Fruit fly (Drosophila melanogaster) whole organism, embryonic: ENCODE results near the gene Hgsnat.
A peak's percentile ranks its signal among the peaks of the same experiment; 100 is the strongest.

ENCODE experiments used
- Abd-B ChIP-seq: fragments of 200-800 bp; sonication (Bioruptor generic); optimal IDR thresholded peaks from 2 replicates; lab custom pipeline; 2018; ENCODE audit warnings: missing biosample characterization, mild to moderate bottlenecking, missing genetic modification characterization, moderate library complexity
- BEAF-32 ChIP-seq: fragments of 200-800 bp; sonication (Bioruptor generic); optimal IDR thresholded peaks from 3 replicates; lab custom pipeline; 2017; ENCODE audit warnings: missing biosample characterization, missing genetic modification characterization, mild to moderate bottlenecking, moderate library complexity, missing genetic modification reagents
- CG10274 ChIP-seq: fragments of 200-800 bp; sonication (Bioruptor generic); optimal IDR thresholded peaks from 3 replicates; lab custom pipeline; 2017; ENCODE audit warnings: missing biosample characterization, mild to moderate bottlenecking, missing genetic modification characterization
- CG10543 ChIP-seq: fragments of 200-800 bp; sonication (Bioruptor generic); optimal IDR thresholded peaks from 3 replicates; lab custom pipeline; 2017; ENCODE audit warnings: missing biosample characterization, mild to moderate bottlenecking, missing genetic modification characterization, moderate library complexity
- CG11456 ChIP-seq: fragments of 200-800 bp; sonication (Bioruptor generic); IDR thresholded peaks from 3 replicates; pipeline ENCODE4 v1.3.6; 2022; ENCODE audit warnings: missing biosample characterization, missing genetic modification characterization
- CG14667 ChIP-seq: fragments of 200-800 bp; sonication (Bioruptor generic); IDR thresholded peaks from 2 replicates; pipeline ENCODE4 v1.3.6; 2022; ENCODE audit warnings: missing biosample characterization, missing genetic modification characterization
- CG15514 ChIP-seq: fragments of 200-800 bp; sonication (Bioruptor generic); optimal IDR thresholded peaks from 3 replicates; lab custom pipeline; 2017; ENCODE audit warnings: missing biosample characterization, missing genetic modification characterization, mild to moderate bottlenecking, moderate library complexity, missing genetic modification reagents
- CG17186 ChIP-seq: fragments of 200-800 bp; sonication (Bioruptor generic); optimal IDR thresholded peaks from 3 replicates; lab custom pipeline; 2017; ENCODE audit warnings: missing biosample characterization, missing genetic modification reagents, missing genetic modification characterization
- CG17385 ChIP-seq: fragments of 200-800 bp; sonication (Bioruptor generic); optimal IDR thresholded peaks from 3 replicates; lab custom pipeline; 2018; ENCODE audit warnings: missing biosample characterization, mild to moderate bottlenecking, missing genetic modification characterization
- CG1792 ChIP-seq: fragments of 200-800 bp; sonication (Bioruptor generic); optimal IDR thresholded peaks from 2 replicates; lab custom pipeline; 2016; ENCODE audit warnings: missing biosample characterization, missing genetic modification characterization
- CG2199 ChIP-seq: fragments of 200-800 bp; sonication (Bioruptor generic); IDR thresholded peaks from 3 replicates; pipeline ENCODE4 v1.3.6; 2022; ENCODE audit warnings: missing biosample characterization, missing genetic modification characterization
- CG3065 ChIP-seq: fragments of 200-800 bp; sonication (Bioruptor generic); optimal IDR thresholded peaks from 2 replicates; lab custom pipeline; 2016; ENCODE audit warnings: missing biosample characterization, missing genetic modification characterization
- CG31365 ChIP-seq: fragments of 200-800 bp; sonication (Bioruptor generic); optimal IDR thresholded peaks from 2 replicates; lab custom pipeline; 2018; ENCODE audit warnings: missing biosample characterization, mild to moderate bottlenecking, missing genetic modification characterization
- CG32772 ChIP-seq: fragments of 200-800 bp; sonication (Bioruptor generic); IDR thresholded peaks from 2 replicates; pipeline ENCODE4 v1.3.6; 2022; ENCODE audit warnings: missing biosample characterization, missing genetic modification characterization
- CG3838 ChIP-seq: fragments of 200-800 bp; sonication (Bioruptor generic); optimal IDR thresholded peaks from 3 replicates; lab custom pipeline; 2016; ENCODE audit warnings: missing biosample characterization, missing genetic modification characterization
- CG43689 ChIP-seq: fragments of 200-800 bp; sonication (Bioruptor generic); IDR thresholded peaks from 2 replicates; pipeline ENCODE4 v1.3.6; 2022; ENCODE audit warnings: missing biosample characterization, missing genetic modification characterization
- CG5953 ChIP-seq: fragments of 200-800 bp; sonication (Bioruptor generic); IDR thresholded peaks from 2 replicates; pipeline ENCODE4 v1.3.6; 2022; ENCODE audit warnings: missing biosample characterization, missing genetic modification characterization
- CG6254 ChIP-seq: fragments of 200-800 bp; sonication (Bioruptor generic); optimal IDR thresholded peaks from 3 replicates; lab custom pipeline; 2017; ENCODE audit warnings: mild to moderate bottlenecking, missing biosample characterization, missing genetic modification reagents, missing genetic modification characterization
- CG7745 ChIP-seq: fragments of 200-800 bp; sonication (Bioruptor generic); optimal IDR thresholded peaks from 2 replicates; lab custom pipeline; 2018; ENCODE audit warnings: missing biosample characterization, mild to moderate bottlenecking, missing genetic modification characterization, moderate library complexity
- CG7987 ChIP-seq: fragments of 200-800 bp; sonication (Bioruptor generic); optimal IDR thresholded peaks from 2 replicates; lab custom pipeline; 2018; ENCODE audit warnings: missing biosample characterization, mild to moderate bottlenecking, missing genetic modification characterization, moderate library complexity
- CG8388 ChIP-seq: fragments of 200-800 bp; sonication (Bioruptor generic); optimal IDR thresholded peaks from 2 replicates; lab custom pipeline; 2019; ENCODE audit warnings: missing biosample characterization, mild to moderate bottlenecking, missing genetic modification characterization, moderate library complexity
- Gsc ChIP-seq: fragments of 200-800 bp; sonication (Bioruptor generic); IDR thresholded peaks from 2 replicates; pipeline ENCODE4 v1.3.6; 2022; ENCODE audit warnings: missing biosample characterization, missing genetic modification characterization
- H15 ChIP-seq: fragments of 200-800 bp; sonication (Bioruptor generic); IDR thresholded peaks from 3 replicates; pipeline ENCODE4 v1.3.6; 2022; ENCODE audit warnings: missing biosample characterization, missing genetic modification characterization
- HmgD ChIP-seq: fragments of 200-800 bp; sonication (Bioruptor generic); optimal IDR thresholded peaks from 3 replicates; lab custom pipeline; 2016; ENCODE audit warnings: missing biosample characterization, missing genetic modification characterization
- HmgZ ChIP-seq: fragments of 200-800 bp; sonication (Bioruptor generic); optimal IDR thresholded peaks from 2 replicates; lab custom pipeline; 2018; ENCODE audit warnings: missing biosample characterization, mild to moderate bottlenecking, missing genetic modification characterization
- Lpt ChIP-seq: fragments of >200 bp; optimal IDR thresholded peaks from 2 replicates; lab custom pipeline; 2018; ENCODE audit warnings: missing biosample characterization, missing genetic modification characterization
- Opbp ChIP-seq: fragments of 200-800 bp; sonication (Bioruptor generic); IDR thresholded peaks from 3 replicates; pipeline ENCODE4 v1.3.6; 2022; ENCODE audit warnings: missing biosample characterization, missing genetic modification characterization; ENCODE audit not compliant: partially characterized antibody
- Scr ChIP-seq: fragments of 200-800 bp; sonication (Bioruptor generic); IDR thresholded peaks from 2 replicates; pipeline ENCODE4 v1.3.6; 2022; ENCODE audit warnings: missing biosample characterization, missing genetic modification characterization; ENCODE audit not compliant: partially characterized antibody
- YL-1 ChIP-seq: fragments of 200-800 bp; sonication (Bioruptor generic); optimal IDR thresholded peaks from 3 replicates; lab custom pipeline; 2017; ENCODE audit warnings: missing biosample characterization, mild to moderate bottlenecking, missing genetic modification characterization
- bbx ChIP-seq: fragments of 200-800 bp; sonication (Bioruptor generic); IDR thresholded peaks from 2 replicates; pipeline ENCODE4 v1.3.6; 2022; ENCODE audit warnings: missing biosample characterization, missing genetic modification characterization; ENCODE audit not compliant: partially characterized antibody
- dmrt11E ChIP-seq: fragments of 200-800 bp; sonication (Bioruptor generic); optimal IDR thresholded peaks from 3 replicates; lab custom pipeline; 2018; ENCODE audit warnings: missing biosample characterization, mild to moderate bottlenecking, missing genetic modification characterization, moderate library complexity
- eve ChIP-seq, 2 experiments: fragments of >200 bp; optimal IDR thresholded peaks; 2 replicates each; lab custom pipeline; 2017; ENCODE audit warnings: missing biosample characterization in 2 of 2, missing genetic modification characterization in 2 of 2
- gsb-n ChIP-seq: fragments of 200-800 bp; sonication (Bioruptor generic); optimal IDR thresholded peaks from 3 replicates; lab custom pipeline; 2018; ENCODE audit warnings: missing biosample characterization, mild to moderate bottlenecking, missing genetic modification characterization
- hb ChIP-seq: fragments of 200-800 bp; sonication (Bioruptor generic); IDR thresholded peaks from 3 replicates; pipeline ENCODE4 v1.3.6; 2022; ENCODE audit warnings: missing biosample characterization, missing genetic modification characterization; ENCODE audit not compliant: partially characterized antibody
- jigr1 ChIP-seq: fragments of 200-800 bp; sonication (Bioruptor generic); IDR thresholded peaks from 3 replicates; pipeline ENCODE4 v1.3.6; 2022; ENCODE audit warnings: missing biosample characterization, missing genetic modification characterization
- klu ChIP-seq: fragments of 200-800 bp; sonication (Bioruptor generic); IDR thresholded peaks from 2 replicates; pipeline ENCODE4 v1.3.6; 2022; ENCODE audit warnings: missing biosample characterization, missing genetic modification characterization
- lmd ChIP-seq: fragments of 200-800 bp; sonication (Bioruptor generic); IDR thresholded peaks from 2 replicates; pipeline ENCODE4 v1.3.6; 2022; ENCODE audit warnings: missing biosample characterization, missing genetic modification characterization
- maf-S ChIP-seq: fragments of 200-800 bp; sonication (Bioruptor generic); optimal IDR thresholded peaks from 2 replicates; lab custom pipeline; 2016; ENCODE audit warnings: missing biosample characterization, missing genetic modification characterization
- mld ChIP-seq: fragments of 200-800 bp; sonication (Bioruptor generic); IDR thresholded peaks from 3 replicates; pipeline ENCODE4 v1.3.6; 2022; ENCODE audit warnings: missing biosample characterization, missing genetic modification characterization; ENCODE audit not compliant: partially characterized antibody
- otp ChIP-seq: fragments of 200-800 bp; sonication (Bioruptor generic); IDR thresholded peaks from 3 replicates; pipeline ENCODE4, ENCODE4 v1.3.6; 2022; ENCODE audit warnings: missing biosample characterization, missing genetic modification characterization
- prd ChIP-seq, 3 experiments: fragments of >200 bp in 2 of 3; fragments of 200-800 bp in 1 of 3; sonication (Bioruptor generic) in 1 of 3; optimal IDR thresholded peaks in 2 of 3; IDR thresholded peaks in 1 of 3; 2 replicates in 2 of 3; 3 replicates in 1 of 3; pipeline versions ENCODE4 v1.3.6 to Lab custom; 2017 to 2022; ENCODE audit warnings: missing biosample characterization in 1 of 3, missing genetic modification characterization in 1 of 3
- pum ChIP-seq: fragments of 200-800 bp; sonication (Bioruptor generic); optimal IDR thresholded peaks from 2 replicates; lab custom pipeline; 2016; ENCODE audit warnings: missing biosample characterization, missing genetic modification characterization
- ranshi ChIP-seq: fragments of 200-800 bp; sonication (Bioruptor generic); IDR thresholded peaks from 2 replicates; pipeline ENCODE4 v1.3.6; 2022; ENCODE audit warnings: missing biosample characterization, missing genetic modification characterization
- salm ChIP-seq: fragments of 200-800 bp; sonication (Bioruptor generic); optimal IDR thresholded peaks from 2 replicates; lab custom pipeline; 2018; ENCODE audit warnings: missing biosample characterization, mild to moderate bottlenecking, missing genetic modification characterization
- sqz ChIP-seq: fragments of 200-800 bp; sonication (Bioruptor generic); optimal IDR thresholded peaks from 3 replicates; lab custom pipeline; 2018; ENCODE audit warnings: missing biosample characterization, mild to moderate bottlenecking, missing genetic modification characterization
- tap ChIP-seq: fragments of 200-800 bp; optimal IDR thresholded peaks from 3 replicates; lab custom pipeline; 2019; ENCODE audit warnings: missing biosample characterization, mild to moderate bottlenecking, missing genetic modification characterization, moderate library complexity
- tll ChIP-seq, 2 experiments: fragments of 200-800 bp in 1 of 2; fragments of >200 bp in 1 of 2; sonication (Bioruptor generic) in 1 of 2; optimal IDR thresholded peaks; 2 replicates each; lab custom pipeline; 2017 to 2019; ENCODE audit warnings: missing biosample characterization in 2 of 2, missing genetic modification characterization in 2 of 2, mild to moderate bottlenecking in 1 of 2, moderate library complexity in 1 of 2
- unc-4 ChIP-seq: fragments of 200-800 bp; sonication (Bioruptor generic); IDR thresholded peaks from 2 replicates; pipeline ENCODE4 v1.3.6; 2022; ENCODE audit warnings: missing biosample characterization, missing genetic modification characterization; ENCODE audit not compliant: partially characterized antibody

The Hgsnat gene

DNA sequence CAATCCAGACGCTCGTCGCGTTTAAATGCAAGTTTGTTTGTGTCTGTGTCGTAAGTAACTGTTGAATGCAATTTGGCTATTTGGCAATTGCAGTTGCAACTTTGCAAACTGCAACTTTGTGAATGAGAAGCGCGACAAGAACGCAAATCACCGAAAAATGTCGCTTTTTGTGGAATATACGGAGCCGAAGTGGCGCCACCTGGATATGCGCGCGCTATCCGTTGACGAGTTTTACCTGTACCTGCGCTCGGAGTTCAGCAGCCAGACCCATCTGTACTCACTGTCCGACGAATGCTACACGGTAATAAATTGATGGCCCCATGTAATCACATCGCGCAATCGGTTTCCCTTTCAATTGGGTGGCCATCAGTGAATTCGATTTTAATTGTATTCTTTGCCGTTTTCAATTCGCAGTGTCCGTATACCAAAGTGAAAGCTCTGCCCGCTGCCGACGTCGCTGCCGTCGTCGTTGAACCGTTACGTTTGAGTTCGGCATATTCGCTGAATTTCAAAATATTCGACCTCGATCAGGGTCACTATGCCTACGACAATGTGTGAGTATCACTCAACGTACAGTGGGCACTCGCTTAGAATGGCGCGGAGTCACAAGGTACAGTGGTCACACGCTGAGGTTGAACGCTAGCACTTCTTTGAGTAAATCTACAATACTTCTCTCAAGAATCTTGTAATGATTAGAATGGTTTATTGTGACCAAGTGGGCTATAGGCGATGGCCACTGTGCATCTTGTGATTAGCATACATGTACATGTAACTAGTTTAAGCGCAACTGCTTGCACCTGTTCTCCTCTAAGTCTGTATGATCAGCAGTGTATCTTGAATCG is 731 bp downstream of the Hgsnat start (continued):
- TF ChIP-seq CG14667 (GFP tag; lab: Robert Waterston, UW), result peak; percentile 86
- TF ChIP-seq hb (GFP tag; lab: Robert Waterston, UW), result no peak
- TF ChIP-seq Abd-B (GFP tag; lab: Kevin White, UChicago), result peak; percentile 80
- TF ChIP-seq gsb-n (tag; lab: Kevin White, UChicago), result peak; percentile 27
- peak; percentile 12 for TF ChIP-seq YL-1 (GFP tag; lab: Kevin White, UChicago)
- TF ChIP-seq CG2199 (GFP tag; lab: Robert Waterston, UW), result no peak
- TF ChIP-seq CG5953, result peak; percentile 73
- TF ChIP-seq BEAF-32 (GFP tag; lab: Kevin White, UChicago), result no peak
- TF ChIP-seq CG17385 (GFP tag; lab: Kevin White, UChicago), result peak; percentile 71
- peak; percentile 91 for TF ChIP-seq ranshi (GFP tag; lab: Robert Waterston, UW)
- peak; percentile 58 for TF ChIP-seq salm (tag; lab: Kevin White, UChicago)
- TF ChIP-seq CG1792 (GFP tag; lab: Kevin White, UChicago), result peak; percentile 76
- no peak for TF ChIP-seq bbx (GFP tag; lab: Robert Waterston, UW)
- TF ChIP-seq CG43689 (GFP tag; lab: Robert Waterston, UW), result peak; percentile 84
- peak; percentile 54 for TF ChIP-seq CG10274 (GFP tag; lab: Kevin White, UChicago)
- TF ChIP-seq CG32772 (GFP tag; lab: Robert Waterston, UW), result peak; percentile 96
- peak; percentile 94 for TF ChIP-seq CG11456 (GFP tag; lab: Robert Waterston, UW)
- TF ChIP-seq maf-S, result peak; percentile 64
- peak; percentile 80 for TF ChIP-seq H15 (GFP tag; lab: Robert Waterston, UW)
- TF ChIP-seq tll (GFP tag; optimal IDR thresholded peaks at IDR 0.05; lab: Kevin White, UChicago), result no peak
- no peak for TF ChIP-seq unc-4 (GFP tag; lab: Robert Waterston, UW)
- peak; percentile 95 for TF ChIP-seq lmd (GFP tag; lab: Robert Waterston, UW)
- no peak for TF ChIP-seq Scr (GFP tag; lab: Robert Waterston, UW)
- peak; percentile 65 for TF ChIP-seq klu (GFP tag; lab: Robert Waterston, UW)
- TF ChIP-seq eve (GFP tag; optimal IDR thresholded peaks at IDR 0.05; lab: Kevin White, UChicago), result no peak
- peak; percentile 71 for TF ChIP-seq HmgZ (tag; lab: Kevin White, UChicago)
- TF ChIP-seq CG6254 (GFP tag; lab: Kevin White, UChicago), result no peak
- no peak for TF ChIP-seq CG17186 (GFP tag; lab: Kevin White, UChicago)
- TF ChIP-seq dmrt11E (tag; lab: Kevin White, UChicago), result peak; percentile 48
- peak; percentile 69 for TF ChIP-seq tap
- no peak for TF ChIP-seq Opbp (GFP tag; lab: Robert Waterston, UW)
- no peak for TF ChIP-seq Lpt (GFP tag; lab: Kevin White, UChicago)
- peak; percentile 82 for TF ChIP-seq pum (GFP tag; lab: Kevin White, UChicago)
- peak; percentile 65 for TF ChIP-seq HmgD (GFP tag; lab: Kevin White, UChicago)
- TF ChIP-seq Gsc, result peak; percentile 74
- TF ChIP-seq CG15514, result peak; percentile 62
- peak; percentile 70; the same call in 1 of the 3 replicates for TF ChIP-seq otp (GFP tag; lab: Robert Waterston, UW)
- peak; percentile 58 for TF ChIP-seq CG8388 (GFP tag; lab: Kevin White, UChicago)
- TF ChIP-seq CG3838 (GFP tag; lab: Kevin White, UChicago), result peak; percentile 47
- peak; percentile 41 for TF ChIP-seq CG3065 (GFP tag; lab: Kevin White, UChicago)
- TF ChIP-seq CG10543 (GFP tag; lab: Kevin White, UChicago), result peak; percentile 7
- no peak for TF ChIP-seq prd (optimal IDR thresholded peaks at IDR 0.05; lab: Kevin White, UChicago)
- TF ChIP-seq prd (GFP tag; IDR thresholded peaks at IDR 0.05; lab: Robert Waterston, UW), result peak; percentile 91
- TF ChIP-seq mld, result no peak
- TF ChIP-seq CG7745 (tag; lab: Kevin White, UChicago), result no peak
- no peak for TF ChIP-seq sqz
- peak; percentile 63 for TF ChIP-seq CG7987 (GFP tag; lab: Kevin White, UChicago)
- TF ChIP-seq CG31365 (tag; lab: Kevin White, UChicago), result peak; percentile 56
- TF ChIP-seq jigr1, result peak; percentile 85
